Fruit fly (Drosophila melanogaster): ENCODE results near the gene CG7950.

The CG7950 gene

dm6 chr3R:30052455-30053046, 4.1 kb upstream of the CG7950 start, which contains the start of gene Jasper (continued):
- TF ChIP-seq HLH4C (GFP tag; IDR thresholded peaks at IDR 0.05; ENCODE audit: partially characterized antibody), result no peak
- no peak for TF ChIP-seq sd (tag; optimal IDR thresholded peaks at IDR 0.05)
- no peak for TF ChIP-seq B-H1 (GFP tag; IDR thresholded peaks at IDR 0.05)
- no peak for TF ChIP-seq Awh (GFP tag; IDR thresholded peaks at IDR 0.05)
- TF ChIP-seq Jarid2 (GFP tag; optimal IDR thresholded peaks at IDR 0.05), result no peak
- no peak for TF ChIP-seq CG6689 (GFP tag; IDR thresholded peaks at IDR 0.05)
- no peak for TF ChIP-seq CG14050 (GFP tag; IDR thresholded peaks at IDR 0.05)
- TF ChIP-seq PHDP (tag; optimal IDR thresholded peaks at IDR 0.05), result no peak
- no peak for TF ChIP-seq CG14441 (GFP tag; IDR thresholded peaks at IDR 0.05)
- TF ChIP-seq Dref (GFP tag; IDR thresholded peaks at IDR 0.05), result peak; percentile 95
- no peak for TF ChIP-seq CG31365 (tag; optimal IDR thresholded peaks at IDR 0.05)
- no peak for TF ChIP-seq gce (GFP tag; IDR thresholded peaks at IDR 0.05)
- TF ChIP-seq Meics (GFP tag; optimal IDR thresholded peaks at IDR 0.05), result no peak
- no peak for TF ChIP-seq CG7928 (GFP tag; optimal IDR thresholded peaks at IDR 0.05)
- no peak for TF ChIP-seq CG18619 (GFP tag; optimal IDR thresholded peaks at IDR 0.05)
- TF ChIP-seq nmo (GFP tag; optimal IDR thresholded peaks at IDR 0.05), result peak; percentile 56
- TF ChIP-seq CG12071 (GFP tag; optimal IDR thresholded peaks at IDR 0.05), result no peak
- peak; percentile 2 for TF ChIP-seq CG17359 (tag; optimal IDR thresholded peaks at IDR 0.05)
- no peak for TF ChIP-seq CG1832 (GFP tag; optimal IDR thresholded peaks at IDR 0.05)
- TF ChIP-seq CG10543 (GFP tag; optimal IDR thresholded peaks at IDR 0.05), result no peak
- no peak for TF ChIP-seq Doc2 (GFP tag; IDR thresholded peaks at IDR 0.05)
- TF ChIP-seq seq (GFP tag; IDR thresholded peaks at IDR 0.05), result no peak
- TF ChIP-seq CG4328 (GFP tag; optimal IDR thresholded peaks at IDR 0.05), result no peak
- TF ChIP-seq gsb-n (tag; optimal IDR thresholded peaks at IDR 0.05), result no peak
- TF ChIP-seq Deaf1 (tag; optimal IDR thresholded peaks at IDR 0.05), result no peak
- TF ChIP-seq pros (GFP tag; optimal IDR thresholded peaks at IDR 0.05), result no peak
- TF ChIP-seq cato (GFP tag; optimal IDR thresholded peaks at IDR 0.05; ENCODE audit: borderline replicate concordance), result no peak
- TF ChIP-seq CG10462 (GFP tag; optimal IDR thresholded peaks at IDR 0.05), result no peak
- peak; percentile 10 for TF ChIP-seq NfI (GFP tag; optimal IDR thresholded peaks at IDR 0.05)
- TF ChIP-seq unpg (GFP tag; optimal IDR thresholded peaks at IDR 0.05), result no peak
- no peak for TF ChIP-seq CG42726 (GFP tag; IDR thresholded peaks at IDR 0.05; ENCODE audit: partially characterized antibody)
- TF ChIP-seq nau (GFP tag; optimal IDR thresholded peaks at IDR 0.05), result no peak
- TF ChIP-seq tap (tag; optimal IDR thresholded peaks at IDR 0.05), result no peak
- TF ChIP-seq CG13624 (GFP tag; optimal IDR thresholded peaks at IDR 0.05), result peak; percentile 58
- TF ChIP-seq MESR4 (GFP tag; optimal IDR thresholded peaks at IDR 0.05), result peak; percentile 83
- no peak for TF ChIP-seq en (GFP tag; optimal IDR thresholded peaks at IDR 0.05)
- peak; percentile 81 for TF ChIP-seq trem (tag; optimal IDR thresholded peaks at IDR 0.05)
- TF ChIP-seq jigr1 (GFP tag; IDR thresholded peaks at IDR 0.05), result no peak
- peak; percentile 88 for TF ChIP-seq CG15514 (GFP tag; optimal IDR thresholded peaks at IDR 0.05)
- no peak for TF ChIP-seq Rx (GFP tag; IDR thresholded peaks at IDR 0.05)
- TF ChIP-seq CG7839 (tag; optimal IDR thresholded peaks at IDR 0.05), result no peak
- peak; percentile 12 for TF ChIP-seq CG18599 (GFP tag; optimal IDR thresholded peaks at IDR 0.05)
- no peak for TF ChIP-seq CG16863 (GFP tag; optimal IDR thresholded peaks at IDR 0.05)
- peak; percentile 59 for TF ChIP-seq CG6791 (GFP tag; IDR thresholded peaks at IDR 0.05; ENCODE audit: partially characterized antibody)
- no peak for TF ChIP-seq CG11093 (GFP tag; IDR thresholded peaks at IDR 0.05)
- peak; percentile 70 for TF ChIP-seq CG4617 (GFP tag; optimal IDR thresholded peaks at IDR 0.05; ENCODE audit: borderline replicate concordance)
- no peak for TF ChIP-seq ssp (GFP tag; IDR thresholded peaks at IDR 0.05)
- TF ChIP-seq CG17361 (GFP tag; IDR thresholded peaks at IDR 0.05), result 0 out of 3 replicates have a peak, but pooled peaks have one; percentile 12
- TF ChIP-seq klu (GFP tag; IDR thresholded peaks at IDR 0.05), result no peak
- peak; percentile 95 for TF ChIP-seq Med (GFP tag)
